Worm (Caenorhabditis elegans) whole organism, midembryonic: ENCODE data around the gene F14D7.8.

Experiments
- T22C8.4 ChIP-seq: fragments of 200-800 bp; sonication (Bioruptor generic); IDR thresholded peaks from 2 replicates; pipeline ENCODE4 v1.3.6; 2022; ENCODE audit warnings: missing genetic modification characterization, missing compliant biosample characterization
- cog-1 ChIP-seq: sonication (generic microtip); optimal IDR thresholded peaks from 2 replicates; lab custom pipeline; 2016; ENCODE audit warnings: missing genetic modification characterization, missing compliant biosample characterization
- flt-1 ChIP-seq: fragments of 200-800 bp; sonication (Bioruptor generic); IDR thresholded peaks from 2 replicates; pipeline ENCODE4 v1.3.6; 2022; ENCODE audit warnings: missing genetic modification characterization, missing compliant biosample characterization
- klf-2 ChIP-seq: fragments of 200-800 bp; sonication (Bioruptor generic); conservative IDR thresholded peaks from 2 replicates; pipeline ENCODE4 v1.3.6; 2022; ENCODE audit warnings: missing genetic modification reagents, missing genetic modification characterization, missing compliant biosample characterization
- med-1 ChIP-seq: sonication (generic microtip); optimal IDR thresholded peaks from 2 replicates; lab custom pipeline; 2017; ENCODE audit warnings: missing genetic modification characterization, mild to moderate bottlenecking, missing compliant biosample characterization, antibody characterized with exemption, missing genetic modification reagents; ENCODE audit not compliant: insufficient read depth
- ref-1 ChIP-seq: fragments of 200-800 bp; sonication (Bioruptor generic); conservative IDR thresholded peaks from 2 replicates; pipeline ENCODE4 v1.3.6; 2022; ENCODE audit warnings: missing genetic modification reagents, missing genetic modification characterization, missing compliant biosample characterization
- tab-1 ChIP-seq: fragments of 200-800 bp; sonication (Bioruptor generic); IDR thresholded peaks from 2 replicates; pipeline ENCODE4 v1.3.6; 2022; ENCODE audit warnings: missing genetic modification characterization, missing compliant biosample characterization
- ztf-23 ChIP-seq: fragments of 200-800 bp; sonication (Bioruptor generic); IDR thresholded peaks from 2 replicates; pipeline ENCODE4 v1.3.6; 2022; ENCODE audit warnings: missing genetic modification reagents, missing genetic modification characterization, missing compliant biosample characterization
- ztf-29 ChIP-seq: fragments of 200-800 bp; sonication (Bioruptor generic); IDR thresholded peaks from 2 replicates; pipeline ENCODE4 v1.3.6; 2022; ENCODE audit warnings: missing genetic modification reagents, missing genetic modification characterization, missing compliant biosample characterization

The F14D7.8 gene

ce11 chrV:14312695-14313094, at the start of gene F14D7.8:
Gene F14D7.8, minus strand, starts transcription at chrV:14312795.
- no peak for TF ChIP-seq ref-1
- TF ChIP-seq klf-2 (GFP tag; lab: Robert Waterston, UW): no peak
- TF ChIP-seq ztf-29 (GFP tag; lab: Robert Waterston, UW): no peak
- TF ChIP-seq cog-1 (tag; lab: Kevin White, UChicago): no peak
- no peak for TF ChIP-seq tab-1 (GFP tag; lab: Robert Waterston, UW)
- TF ChIP-seq T22C8.4: no peak
- no peak for TF ChIP-seq med-1 (GFP tag; lab: Kevin White, UChicago)
- TF ChIP-seq flt-1 (GFP tag; lab: Robert Waterston, UW): no peak
- TF ChIP-seq ztf-23 (GFP tag; lab: Robert Waterston, UW): no peak

ce11 chrV:14361973-14362372, 49.4 kb upstream of the F14D7.8 start:
- TF ChIP-seq ref-1 (no peak), T22C8.4 (no peak), cog-1 (tag; lab: Kevin White, UChicago) (no peak), tab-1 (GFP tag; lab: Robert Waterston, UW) (no peak), flt-1 (GFP tag; lab: Robert Waterston, UW) (no peak), ztf-29 (GFP tag; lab: Robert Waterston, UW) (no peak), klf-2 (GFP tag; lab: Robert Waterston, UW) (no peak), ztf-23 (GFP tag; lab: Robert Waterston, UW) (no peak), med-1 (GFP tag; lab: Kevin White, UChicago) (no peak)

- no peak for TF ChIP-seq ztf-23 (GFP tag; lab: Robert Waterston, UW)
- no peak for TF ChIP-seq flt-1 (GFP tag; lab: Robert Waterston, UW)
- TF ChIP-seq klf-2 (GFP tag; lab: Robert Waterston, UW): no peak
- TF ChIP-seq cog-1 (tag; lab: Kevin White, UChicago): no peak
- TF ChIP-seq T22C8.4: no peak
- no peak for TF ChIP-seq med-1 (GFP tag; lab: Kevin White, UChicago)
- TF ChIP-seq tab-1 (GFP tag; lab: Robert Waterston, UW): no peak
- TF ChIP-seq ztf-29 (GFP tag; lab: Robert Waterston, UW): no peak
- no peak for TF ChIP-seq ref-1
Measured at ce11 chrV:14358577-14358976, 46.0 kb upstream of the F14D7.8 start, which contains the start of gene Y49A3A.4. Gene Y49A3A.4, minus strand, starts transcription at chrV:14358890.

ce11 chrV:14355738-14356368, 43.3 kb upstream of the F14D7.8 start, which contains the start of gene cyn-1:
Gene cyn-1, plus strand, starts transcription at chrV:14356076.
- no peak for TF ChIP-seq ztf-29 (GFP tag; lab: Robert Waterston, UW)
- TF ChIP-seq flt-1 (GFP tag; lab: Robert Waterston, UW): 0 out of 2 replicates have a peak, but pooled peaks have one; percentile 34
- TF ChIP-seq T22C8.4: no peak
- TF ChIP-seq ztf-23 (GFP tag; lab: Robert Waterston, UW): no peak
- TF ChIP-seq med-1 (GFP tag; lab: Kevin White, UChicago): no peak
- TF ChIP-seq tab-1 (GFP tag; lab: Robert Waterston, UW): no peak
- TF ChIP-seq ref-1: no peak
- peak; percentile 2 for TF ChIP-seq cog-1 (tag; lab: Kevin White, UChicago)
- no peak for TF ChIP-seq klf-2 (GFP tag; lab: Robert Waterston, UW)

ce11 chrV:14354258-14354877, 41.8 kb upstream of the F14D7.8 start, which contains the start of gene Y49A3A.3:
Gene Y49A3A.3, plus strand, starts transcription at chrV:14354410.
- TF ChIP-seq klf-2 (GFP tag; lab: Robert Waterston, UW) (no peak), flt-1 (GFP tag; lab: Robert Waterston, UW) (no peak), ref-1 (no peak), ztf-23 (GFP tag; lab: Robert Waterston, UW) (no peak), cog-1 (tag; lab: Kevin White, UChicago) (no peak)

ce11 chrV:14352032-14352431, 39.4 kb upstream of the F14D7.8 start:
- TF ChIP-seq klf-2 (GFP tag; lab: Robert Waterston, UW) (no peak), flt-1 (GFP tag; lab: Robert Waterston, UW) (0 out of 2 replicates have a peak, but pooled peaks have one; percentile 57)

- TF ChIP-seq T22C8.4 (no peak), flt-1 (GFP tag; lab: Robert Waterston, UW) (no peak), tab-1 (GFP tag; lab: Robert Waterston, UW) (no peak), med-1 (GFP tag; lab: Kevin White, UChicago) (no peak), klf-2 (GFP tag; lab: Robert Waterston, UW) (no peak), ztf-29 (GFP tag; lab: Robert Waterston, UW) (no peak), ztf-23 (GFP tag; lab: Robert Waterston, UW) (no peak)
Measured at ce11 chrV:14351629-14352028, 39.0 kb upstream of the F14D7.8 start, which contains the start of gene vha-13. Gene vha-13, plus strand, starts transcription at chrV:14351709.

ce11 chrV:14350949-14351348, 38.4 kb upstream of the F14D7.8 start:
- TF ChIP-seq ztf-23 (GFP tag; lab: Robert Waterston, UW) (no peak), flt-1 (GFP tag; lab: Robert Waterston, UW) (peak; percentile 35; the same call in 1 of the 2 replicates)

- TF ChIP-seq T22C8.4: no peak
- TF ChIP-seq ztf-23 (GFP tag; lab: Robert Waterston, UW): no peak
- no peak for TF ChIP-seq ref-1
- no peak for TF ChIP-seq med-1 (GFP tag; lab: Kevin White, UChicago)
- no peak for TF ChIP-seq tab-1 (GFP tag; lab: Robert Waterston, UW)
- TF ChIP-seq ztf-29 (GFP tag; lab: Robert Waterston, UW): no peak
- TF ChIP-seq cog-1 (tag; lab: Kevin White, UChicago): no peak
- no peak for TF ChIP-seq klf-2 (GFP tag; lab: Robert Waterston, UW)
- no peak for TF ChIP-seq flt-1 (GFP tag; lab: Robert Waterston, UW)
Measured at ce11 chrV:14350498-14350897, 37.9 kb upstream of the F14D7.8 start.
